Fruit fly (Drosophila melanogaster): ENCODE data around the gene alphaCOP.

dm6 chr3L:1661738-1662370 lies 16.9 kb upstream of the alphaCOP start:
- TF ChIP-seq ovo (GFP tag; optimal IDR thresholded peaks at IDR 0.05), result no peak
- peak; percentile 12 for TF ChIP-seq cic (GFP tag; optimal IDR thresholded peaks at IDR 0.05)
- peak; percentile 54 for TF ChIP-seq Mnt (GFP tag; optimal IDR thresholded peaks at IDR 0.05)
- TF ChIP-seq Clk (GFP tag; optimal IDR thresholded peaks at IDR 0.05), result no peak
- TF ChIP-seq tj (GFP tag; optimal IDR thresholded peaks at IDR 0.05), result no peak
- no peak for TF ChIP-seq CG14711 (tag; optimal IDR thresholded peaks at IDR 0.05)
- TF ChIP-seq CG5204 (GFP tag; optimal IDR thresholded peaks at IDR 0.05), result no peak
- no peak for TF ChIP-seq toe (GFP tag; optimal IDR thresholded peaks at IDR 0.05)
- no peak for TF ChIP-seq CG1620 (GFP tag; optimal IDR thresholded peaks at IDR 0.05)
- TF ChIP-seq Crg-1 (GFP tag; optimal IDR thresholded peaks at IDR 0.05), result no peak
